Worm (Caenorhabditis elegans): ENCODE results near the gene srbc-51.
"Not testable (repeated sequence)": the region's sequence is repeated elsewhere in the genome, so short reads cannot be mapped to it uniquely, and the experiment has no call there.

DNA sequence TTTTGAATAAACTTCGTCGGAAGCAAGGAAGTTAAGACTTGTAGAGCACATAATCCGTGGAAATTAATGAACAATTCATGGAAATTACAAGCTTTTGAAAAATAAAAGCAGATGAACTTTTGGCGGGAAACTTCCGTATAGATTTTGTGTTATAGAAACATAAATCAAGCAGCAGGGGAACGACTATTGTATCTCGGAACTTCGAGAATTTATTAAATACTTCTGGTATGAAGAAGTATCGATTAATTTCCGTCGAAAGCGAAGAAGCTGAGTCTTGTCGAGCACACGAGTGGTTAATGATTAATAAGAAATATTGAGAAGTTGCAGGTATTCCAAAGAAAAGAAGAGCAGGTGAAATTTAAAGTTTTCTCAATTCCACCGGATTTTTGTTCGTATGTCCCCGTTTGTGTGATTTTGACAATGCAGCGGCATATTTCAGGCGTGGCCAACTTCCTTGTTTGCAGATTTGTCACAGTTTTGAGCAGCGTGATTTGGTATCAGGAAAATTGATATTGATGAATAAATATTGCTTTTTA, 24.1 kb downstream of the srbc-51 start, which contains the start of gene srh-147:
- TF ChIP-seq nhr-10 (tag; optimal IDR thresholded peaks at IDR 0.05); unc-62 (GFP tag; optimal IDR thresholded peaks at IDR 0.05); mdl-1 (tag; optimal IDR thresholded peaks at IDR 0.05); lin-39 (tag; optimal IDR thresholded peaks at IDR 0.05); nhr-237 (tag; optimal IDR thresholded peaks at IDR 0.05); ztf-11 (tag; optimal IDR thresholded peaks at IDR 0.05); blmp-1 (tag; optimal IDR thresholded peaks at IDR 0.05; ENCODE audit: insufficient read depth); elt-3 (tag; optimal IDR thresholded peaks at IDR 0.05); ztf-4 (tag; optimal IDR thresholded peaks at IDR 0.05); R02D3.7 (tag; optimal IDR thresholded peaks at IDR 0.05): not testable (repeated sequence)
